Worm (Caenorhabditis elegans) whole organism, young adult: ENCODE results near the gene C02B4.3.

Source experiments
- D2030.7 ChIP-seq: fragments of 200-800 bp; sonication (Bioruptor generic); IDR thresholded peaks from 2 replicates; pipeline ENCODE4 v1.3.6; 2022; ENCODE audit warnings: missing genetic modification reagents, missing genetic modification characterization, missing compliant biosample characterization
- F10E7.11 ChIP-seq: sonication (generic microtip); optimal IDR thresholded peaks from 2 replicates; lab custom pipeline; 2017; ENCODE audit warnings: mild to moderate bottlenecking, missing genetic modification characterization, moderate library complexity, missing compliant biosample characterization
- F22D6.2 ChIP-seq: sonication (generic microtip); optimal IDR thresholded peaks from 2 replicates; lab custom pipeline; 2016; ENCODE audit warnings: mild to moderate bottlenecking, missing genetic modification characterization, missing compliant biosample characterization
- F55B11.4 ChIP-seq: sonication (generic microtip); optimal IDR thresholded peaks from 2 replicates; lab custom pipeline; 2016; ENCODE audit warnings: missing compliant biosample characterization, missing genetic modification characterization, borderline replicate concordance; ENCODE audit not compliant: insufficient read depth
- F57C9.4 ChIP-seq: sonication (generic microtip); optimal IDR thresholded peaks from 2 replicates; lab custom pipeline; 2017; ENCODE audit warnings: mild to moderate bottlenecking, missing genetic modification characterization, missing compliant biosample characterization
- T07F8.4 ChIP-seq: sonication (generic microtip); optimal IDR thresholded peaks from 2 replicates; lab custom pipeline; 2016; ENCODE audit warnings: mild to moderate bottlenecking, missing genetic modification characterization, moderate library complexity, missing compliant biosample characterization
- T26A5.8 ChIP-seq: sonication (generic microtip); optimal IDR thresholded peaks from 2 replicates; lab custom pipeline; 2016; ENCODE audit warnings: missing genetic modification characterization, missing compliant biosample characterization
- Y56A3A.18 ChIP-seq: fragments of 200-800 bp; sonication (Bioruptor generic); IDR thresholded peaks from 2 replicates; pipeline ENCODE4 v1.3.6; 2022; ENCODE audit warnings: missing genetic modification reagents, missing genetic modification characterization, missing compliant biosample characterization
- ZK185.1 ChIP-seq: sonication (generic microtip); optimal IDR thresholded peaks from 2 replicates; lab custom pipeline; 2016; ENCODE audit warnings: mild to moderate bottlenecking, missing genetic modification characterization, missing compliant biosample characterization; ENCODE audit not compliant: poor library complexity, severe bottlenecking
- ama-1 ChIP-seq, 3 experiments: fragments of 150-350 bp in 1 of 3; sonication (generic microtip) in 2 of 3; optimal IDR thresholded peaks; 2 replicates each; lab custom pipeline; 2014 to 2018; ENCODE audit warnings: missing biosample characterization in 2 of 3, missing genetic modification characterization in 2 of 3, missing genetic modification reagents in 2 of 3
- athp-1 ChIP-seq: sonication (generic microtip); optimal IDR thresholded peaks from 2 replicates; lab custom pipeline; 2017; ENCODE audit warnings: mild to moderate bottlenecking, missing genetic modification characterization, missing compliant biosample characterization
- attf-3 ChIP-seq: fragments of 200-800 bp; sonication (Bioruptor generic); conservative IDR thresholded peaks from 2 replicates; pipeline ENCODE4 v1.3.6; 2022; ENCODE audit warnings: missing genetic modification reagents, missing genetic modification characterization, missing compliant biosample characterization
- attf-5 ChIP-seq: fragments of 200-800 bp; sonication (Bioruptor generic); optimal IDR thresholded peaks from 2 replicates; lab custom pipeline; 2018; ENCODE audit warnings: mild to moderate bottlenecking, missing genetic modification characterization, missing compliant biosample characterization
- cebp-2 ChIP-seq: fragments of 200-800 bp; sonication (Bioruptor generic); IDR thresholded peaks from 2 replicates; pipeline ENCODE4 v1.3.6; 2022; ENCODE audit warnings: missing genetic modification characterization, missing compliant biosample characterization
- ceh-79 ChIP-seq: sonication (generic microtip); optimal IDR thresholded peaks from 2 replicates; lab custom pipeline; 2017; ENCODE audit warnings: mild to moderate bottlenecking, missing genetic modification characterization, missing compliant biosample characterization
- dox-1 ChIP-seq: fragments of 200-800 bp; sonication (Bioruptor generic); IDR thresholded peaks from 2 replicates; pipeline ENCODE4 v1.3.6; 2022; ENCODE audit warnings: missing genetic modification reagents, missing genetic modification characterization, missing compliant biosample characterization
- dpff-1 ChIP-seq: sonication (generic microtip); optimal IDR thresholded peaks from 2 replicates; lab custom pipeline; 2017; ENCODE audit warnings: mild to moderate bottlenecking, missing genetic modification characterization, missing compliant biosample characterization
- egl-18 ChIP-seq: fragments of 200-800 bp; sonication (Bioruptor generic); IDR thresholded peaks from 2 replicates; pipeline ENCODE4 v1.3.6; 2022; ENCODE audit warnings: missing genetic modification reagents, missing genetic modification characterization, missing compliant biosample characterization
- ekl-4 ChIP-seq: fragments of 200-800 bp; sonication (Bioruptor generic); IDR thresholded peaks from 2 replicates; pipeline ENCODE4 v1.3.6; 2022; ENCODE audit warnings: missing genetic modification reagents, missing genetic modification characterization, missing compliant biosample characterization
- him-1 ChIP-seq: sonication (generic microtip); optimal IDR thresholded peaks from 2 replicates; lab custom pipeline; 2016; ENCODE audit warnings: missing genotype, missing genetic modification reagents, missing genetic modification characterization, missing compliant biosample characterization
- hlh-12 ChIP-seq: sonication (generic microtip); optimal IDR thresholded peaks from 2 replicates; lab custom pipeline; 2016; ENCODE audit warnings: missing genetic modification characterization, missing compliant biosample characterization
- hmg-1.2 ChIP-seq: fragments of 200-800 bp; sonication (Bioruptor generic); IDR thresholded peaks from 2 replicates; pipeline ENCODE4 v1.3.6; 2022; ENCODE audit warnings: missing genetic modification reagents, missing genetic modification characterization, missing compliant biosample characterization
- hrde-1 ChIP-seq: sonication (generic microtip); optimal IDR thresholded peaks from 2 replicates; lab custom pipeline; 2016; ENCODE audit warnings: missing genetic modification characterization, mild to moderate bottlenecking, missing compliant biosample characterization, moderate library complexity, missing genotype, missing genetic modification reagents, borderline replicate concordance
- lag-1 ChIP-seq: fragments of 200-800 bp; sonication (Bioruptor generic); IDR thresholded peaks from 2 replicates; pipeline ENCODE4 v1.3.6; 2022; ENCODE audit warnings: missing genetic modification reagents, missing genetic modification characterization, missing compliant biosample characterization
- let-526 ChIP-seq: fragments of 200-800 bp; sonication (Bioruptor generic); IDR thresholded peaks from 2 replicates; pipeline ENCODE4 v1.3.6; 2022; ENCODE audit warnings: missing genetic modification reagents, missing genetic modification characterization, missing compliant biosample characterization
- lin-35 ChIP-seq, 3 experiments: fragments of 150-350 bp in 2 of 3; sonication (generic microtip) in 1 of 3; optimal IDR thresholded peaks; 2 replicates each; lab custom pipeline; 2014 to 2018; ENCODE audit warnings: missing biosample characterization in 3 of 3, missing genetic modification characterization in 3 of 3, missing genetic modification reagents in 3 of 3
- lir-1 ChIP-seq: fragments of 200-800 bp; sonication (Bioruptor generic); conservative IDR thresholded peaks from 2 replicates; pipeline ENCODE4 v1.3.6; 2022; ENCODE audit warnings: missing genetic modification reagents, missing genetic modification characterization, missing compliant biosample characterization
- madf-10 ChIP-seq: sonication (generic microtip); optimal IDR thresholded peaks from 2 replicates; lab custom pipeline; 2016; ENCODE audit warnings: mild to moderate bottlenecking, missing genetic modification characterization, missing compliant biosample characterization
- madf-6 ChIP-seq: fragments of 200-800 bp; sonication (Bioruptor generic); IDR thresholded peaks from 2 replicates; pipeline ENCODE4 v1.3.6; 2022; ENCODE audit warnings: missing genetic modification reagents, missing genetic modification characterization, missing compliant biosample characterization
- mxl-1 ChIP-seq: sonication (generic microtip); optimal IDR thresholded peaks from 2 replicates; lab custom pipeline; 2016; ENCODE audit warnings: missing genetic modification characterization, missing compliant biosample characterization
- nfya-2 ChIP-seq: fragments of 200-800 bp; sonication (Bioruptor generic); IDR thresholded peaks from 2 replicates; pipeline ENCODE4 v1.3.6; 2022; ENCODE audit warnings: missing genetic modification reagents, missing genetic modification characterization, missing compliant biosample characterization
- nfyb-1 ChIP-seq: fragments of 200-800 bp; sonication (Bioruptor generic); IDR thresholded peaks from 2 replicates; pipeline ENCODE4 v1.3.6; 2022; ENCODE audit warnings: missing genetic modification reagents, missing genetic modification characterization, missing compliant biosample characterization
- nhr-179 ChIP-seq: sonication (generic microtip); optimal IDR thresholded peaks from 2 replicates; lab custom pipeline; 2016; ENCODE audit warnings: mild to moderate bottlenecking, missing genetic modification characterization, missing compliant biosample characterization
- nhr-27 ChIP-seq: fragments of 200-800 bp; sonication (Bioruptor generic); optimal IDR thresholded peaks from 2 replicates; lab custom pipeline; 2018; ENCODE audit warnings: mild to moderate bottlenecking, missing genetic modification characterization, moderate library complexity, missing compliant biosample characterization
- pha-4 ChIP-seq: fragments of 150-350 bp; sonication (generic microtip); optimal IDR thresholded peaks from 2 replicates; lab custom pipeline; 2014; ENCODE audit warnings: missing biosample characterization, missing genetic modification reagents, missing genetic modification characterization
- rpc-1 ChIP-seq, 2 experiments: fragments of 150-350 bp in 1 of 2; sonication (generic microtip) in 1 of 2; optimal IDR thresholded peaks; 2 replicates each; lab custom pipeline; 2014 to 2018; ENCODE audit warnings: missing biosample characterization in 1 of 2, missing genetic modification characterization in 1 of 2, missing genetic modification reagents in 1 of 2, missing genotype in 1 of 2
- snpc-4 ChIP-seq, 5 experiments: fragments of 150-350 bp in 1 of 5; sonication (generic microtip) in 4 of 5; optimal IDR thresholded peaks; 2 replicates each; lab custom pipeline; 2014 to 2018; ENCODE audit warnings: missing genetic modification characterization in 5 of 5, missing biosample characterization in 3 of 5, antibody characterized with exemption in 2 of 5, mild to moderate bottlenecking in 2 of 5, missing compliant biosample characterization in 2 of 5, missing genotype in 2 of 5, moderate library complexity in 2 of 5, missing genetic modification reagents in 1 of 5
- somi-1 ChIP-seq: fragments of 200-800 bp; sonication (Bioruptor generic); optimal IDR thresholded peaks from 2 replicates; lab custom pipeline; 2018; ENCODE audit warnings: mild to moderate bottlenecking, missing genetic modification characterization, missing compliant biosample characterization
- tlf-1 ChIP-seq: fragments of 200-800 bp; sonication (Bioruptor generic); optimal IDR thresholded peaks from 2 replicates; lab custom pipeline; 2018; ENCODE audit warnings: mild to moderate bottlenecking, missing genetic modification characterization, missing compliant biosample characterization

Gene C02B4.3

ce11 chrX:12701963-12702362 is 42.3 kb upstream of the C02B4.3 start, which contains the start of gene nhr-214:
Gene nhr-214, minus strand, starts transcription at chrX:12702063.
- TF ChIP-seq ceh-79 (no peak), hrde-1 (tag; lab: Kevin White, UChicago) (no peak), F57C9.4 (tag; lab: Kevin White, UChicago) (no peak), nfya-2 (GFP tag; lab: Robert Waterston, UW) (no peak), egl-18 (GFP tag; lab: Robert Waterston, UW) (no peak), snpc-4 (GFP tag; optimal IDR thresholded peaks at IDR 0.05; lab: Kevin White, UChicago) (no peak), snpc-4 (tag; optimal IDR thresholded peaks at IDR 0.05; lab: Kevin White, UChicago) (no peak), lag-1 (no peak), somi-1 (no peak), nfyb-1 (GFP tag; lab: Robert Waterston, UW) (no peak), F55B11.4 (tag; lab: Kevin White, UChicago) (no peak), him-1 (no peak), tlf-1 (GFP tag; lab: Kevin White, UChicago) (no peak), D2030.7 (GFP tag; lab: Robert Waterston, UW) (no peak), madf-10 (tag; lab: Kevin White, UChicago) (no peak), hlh-12 (tag; lab: Kevin White, UChicago) (no peak), dox-1 (GFP tag; lab: Robert Waterston, UW) (no peak)

ce11 chrX:12700456-12700855 is 40.8 kb upstream of the C02B4.3 start, which contains the start of gene nhr-26:
Gene nhr-26, minus strand, starts transcription at chrX:12700465.
- TF ChIP-seq mxl-1 (tag; lab: Kevin White, UChicago) (no peak), dpff-1 (no peak), T26A5.8 (no peak), F55B11.4 (tag; lab: Kevin White, UChicago) (no peak), athp-1 (no peak), hmg-1.2 (GFP tag; lab: Robert Waterston, UW) (no peak), let-526 (GFP tag; lab: Robert Waterston, UW) (no peak), F10E7.11 (no peak), rpc-1 (optimal IDR thresholded peaks at IDR 0.05; lab: Kevin White, UChicago) (no peak), rpc-1 (tag; optimal IDR thresholded peaks at IDR 0.05; lab: Kevin White, UChicago) (no peak), ekl-4 (no peak)

- TF ChIP-seq F22D6.2 (tag; lab: Kevin White, UChicago) (no peak), pha-4 (tag; lab: Kevin White, UChicago) (no peak), ekl-4 (no peak), attf-3 (GFP tag; lab: Robert Waterston, UW) (no peak), rpc-1 (optimal IDR thresholded peaks at IDR 0.05; lab: Kevin White, UChicago) (no peak), rpc-1 (tag; optimal IDR thresholded peaks at IDR 0.05; lab: Kevin White, UChicago) (no peak), nhr-27 (tag; lab: Kevin White, UChicago) (no peak), Y56A3A.18 (GFP tag; lab: Robert Waterston, UW) (no peak), cebp-2 (GFP tag; lab: Robert Waterston, UW) (no peak), nhr-179 (tag; lab: Kevin White, UChicago) (no peak), lir-1 (no peak), ZK185.1 (tag; lab: Kevin White, UChicago) (peak; percentile 28), ama-1 (optimal IDR thresholded peaks at IDR 0.05; lab: Kevin White, UChicago) (no peak), ama-1 (GFP tag; optimal IDR thresholded peaks at IDR 0.05; lab: Kevin White, UChicago) (peak in 1 of 2 experiments; percentile 50), madf-6 (GFP tag; lab: Robert Waterston, UW) (no peak), lin-35 (GFP tag; optimal IDR thresholded peaks at IDR 0.05; lab: Kevin White, UChicago) (peak in 1 of 3 experiments; percentile 7), nfya-2 (GFP tag; lab: Robert Waterston, UW) (no peak), T07F8.4 (tag; lab: Kevin White, UChicago) (no peak), attf-5 (no peak)
Observed at ce11 chrX:12693150-12693589, 33.5 kb upstream of the C02B4.3 start.
